Worm (Caenorhabditis elegans): ENCODE measurements around the gene Y26G10.4.

- TF ChIP-seq him-1 (tag; optimal IDR thresholded peaks at IDR 0.05) (no peak), W03F9.2 (tag; optimal IDR thresholded peaks at IDR 0.05) (no peak)
Measured at ce11 chrV:17706217-17706806, 7.3 kb upstream of the Y26G10.4 start.

Data from whole organism, L4/young adult.